Worm (Caenorhabditis elegans): ENCODE data around the gene glr-2.

The glr-2 gene

DNA sequence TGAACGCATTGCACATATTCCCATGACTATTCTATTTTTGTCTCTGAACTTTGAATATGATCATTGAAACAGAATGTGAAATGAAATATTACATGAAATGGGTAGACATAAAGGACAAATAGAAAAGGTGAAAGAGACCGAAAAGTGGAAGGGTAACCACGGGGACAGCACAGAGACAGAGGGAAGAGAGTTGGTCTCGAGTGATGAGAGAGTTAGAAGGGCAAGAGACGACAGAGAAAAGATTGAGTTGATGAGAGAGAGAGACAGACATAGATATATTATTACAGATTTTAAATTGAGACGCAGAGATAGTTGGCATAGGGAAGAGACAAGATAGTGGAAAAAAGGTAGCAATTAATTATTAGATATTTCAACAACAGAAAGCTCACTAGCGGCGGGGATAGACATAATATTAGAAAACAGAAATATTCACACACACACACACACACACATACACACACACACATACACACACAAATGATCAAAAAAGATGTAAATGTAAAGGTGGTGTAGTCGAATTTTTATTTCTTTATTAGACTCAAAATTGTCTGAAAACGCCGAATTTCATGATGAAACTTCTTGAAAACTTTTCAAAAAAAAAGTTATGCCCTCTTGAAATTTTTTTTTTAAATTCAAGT is 28.0 kb downstream of the glr-2 start (continued):
- TF ChIP-seq somi-1 (GFP tag; optimal IDR thresholded peaks at IDR 0.05) = no peak
- TF ChIP-seq C06A6.2 (GFP tag; conservative IDR thresholded peaks at IDR 0.05) = no peak
- TF ChIP-seq unc-130 (GFP tag; optimal IDR thresholded peaks at IDR 0.05) = no peak
- TF ChIP-seq akir-1 (GFP tag; optimal IDR thresholded peaks at IDR 0.05) = no peak
- no peak for TF ChIP-seq tlf-1 (GFP tag; optimal IDR thresholded peaks at IDR 0.05)
- TF ChIP-seq ztf-3 (GFP tag; optimal IDR thresholded peaks at IDR 0.05) = no peak
- TF ChIP-seq ccch-3 (GFP tag; optimal IDR thresholded peaks at IDR 0.05) = no peak
- TF ChIP-seq cebp-2 (GFP tag; IDR thresholded peaks at IDR 0.05) = no peak
- TF ChIP-seq egl-18 (GFP tag; IDR thresholded peaks at IDR 0.05) = no peak
- peak; percentile 71 for TF ChIP-seq attf-5 (GFP tag; optimal IDR thresholded peaks at IDR 0.05)
- TF ChIP-seq attf-6 (GFP tag; IDR thresholded peaks at IDR 0.05) = no peak
- TF ChIP-seq egl-44 (GFP tag; IDR thresholded peaks at IDR 0.05) = no peak
- no peak for TF ChIP-seq ets-4 (GFP tag; optimal IDR thresholded peaks at IDR 0.05)
- TF ChIP-seq hlh-26 (GFP tag; conservative IDR thresholded peaks at IDR 0.05) = no peak
- peak; percentile 21 for TF ChIP-seq tbp1 (GFP tag; optimal IDR thresholded peaks at IDR 0.05)
- TF ChIP-seq efl-1 (GFP tag; optimal IDR thresholded peaks at IDR 0.05) = no peak
- TF ChIP-seq mcd-1 (GFP tag; IDR thresholded peaks at IDR 0.05) = peak; percentile 33; the same call in 1 of the 2 replicates
- no peak for TF ChIP-seq cebp-1 (GFP tag; IDR thresholded peaks at IDR 0.05)
- TF ChIP-seq cebp-1 (tag; optimal IDR thresholded peaks at IDR 0.05) = peak; percentile 72
- no peak for TF ChIP-seq aptf-2 (GFP tag; conservative IDR thresholded peaks at IDR 0.05)
- TF ChIP-seq mes-4 (tag; optimal IDR thresholded peaks at IDR 0.05) = no peak
- no peak for TF ChIP-seq ceh-58 (GFP tag; IDR thresholded peaks at IDR 0.05)
- peak; percentile 46 for TF ChIP-seq lin-40 (tag; optimal IDR thresholded peaks at IDR 0.05)
- no peak for TF ChIP-seq bed-1 (GFP tag; IDR thresholded peaks at IDR 0.05)
- peak; percentile 21 for TF ChIP-seq ZK185.1 (tag; optimal IDR thresholded peaks at IDR 0.05; ENCODE audit: poor library complexity, severe bottlenecking)
- no peak for TF ChIP-seq madf-3 (GFP tag; IDR thresholded peaks at IDR 0.05)
- no peak for TF ChIP-seq ztf-26 (tag; optimal IDR thresholded peaks at IDR 0.05)
- TF ChIP-seq nhr-90 (tag; optimal IDR thresholded peaks at IDR 0.05) = no peak
- no peak for TF ChIP-seq unc-62 (GFP tag; optimal IDR thresholded peaks at IDR 0.05)
- TF ChIP-seq hmg-1.2 (GFP tag; IDR thresholded peaks at IDR 0.05) = peak; percentile 79
- TF ChIP-seq repo-1 (tag; optimal IDR thresholded peaks at IDR 0.05) = peak; percentile 21
- TF ChIP-seq nfya-2 (GFP tag; IDR thresholded peaks at IDR 0.05) = no peak
- no peak for TF ChIP-seq ztf-25 (GFP tag; IDR thresholded peaks at IDR 0.05)
- TF ChIP-seq snpc-1.1 (tag; optimal IDR thresholded peaks at IDR 0.05; ENCODE audit: insufficient read depth) = no peak

- TF ChIP-seq ama-1 (optimal IDR thresholded peaks at IDR 0.05) = no peak
- no peak for TF ChIP-seq ama-1 (GFP tag; optimal IDR thresholded peaks at IDR 0.05)
- no peak for TF ChIP-seq mel-28 (tag; optimal IDR thresholded peaks at IDR 0.05; ENCODE audit: borderline replicate concordance)
- TF ChIP-seq repo-1 (tag; optimal IDR thresholded peaks at IDR 0.05) = no peak
- no peak for TF ChIP-seq F33H1.4 (GFP tag; IDR thresholded peaks at IDR 0.05)
Measured at ce11 chrIII:7114952-7115488, 29.7 kb downstream of the glr-2 start, which contains the start of gene nhr-10. TSS of gene nhr-10 (minus strand) at chrIII:7115438.

DNA sequence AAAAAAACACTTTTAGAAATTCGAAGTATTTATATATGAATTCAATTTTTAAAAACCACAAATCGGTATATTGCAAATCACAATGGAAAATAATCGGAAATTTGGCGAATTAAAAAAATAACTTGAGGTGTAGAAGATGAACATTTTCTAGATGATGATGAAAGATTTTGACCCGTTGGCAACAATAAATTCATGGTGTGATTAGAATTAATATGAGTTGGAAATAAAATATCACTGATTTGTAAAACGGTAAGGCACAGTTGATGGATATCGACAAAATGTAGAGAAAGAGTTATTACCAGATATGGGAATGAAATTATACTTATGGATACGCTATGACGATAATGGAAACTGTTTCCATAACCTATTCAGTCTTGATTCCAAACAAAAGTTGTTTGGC is 32.5 kb downstream of the glr-2 start:
- TF ChIP-seq T07F8.4 (tag; optimal IDR thresholded peaks at IDR 0.05) = no peak
- no peak for TF ChIP-seq F33H1.4 (GFP tag; IDR thresholded peaks at IDR 0.05)
- TF ChIP-seq attf-5 (GFP tag; optimal IDR thresholded peaks at IDR 0.05) = no peak
